Fruit fly (Drosophila melanogaster): ENCODE measurements around the gene nero.
A peak's percentile ranks its signal among the peaks of the same experiment; 100 is the strongest.

Gene nero

dm6 chr3R:31744044-31744652, 3.2 kb downstream of the nero start, which contains the start of gene CG1896 (continued):
- TF ChIP-seq luna (GFP tag; optimal IDR thresholded peaks at IDR 0.05): no peak
- TF ChIP-seq CG3281 (GFP tag; optimal IDR thresholded peaks at IDR 0.05): peak; percentile 39
- no peak for TF ChIP-seq insv (GFP tag; optimal IDR thresholded peaks at IDR 0.05)
- TF ChIP-seq CG14860 (GFP tag; IDR thresholded peaks at IDR 0.05; ENCODE audit: partially characterized antibody): no peak
- peak; percentile 78; the same call in 1 of the 2 replicates for TF ChIP-seq ttk (GFP tag; IDR thresholded peaks at IDR 0.05)
- TF ChIP-seq dimm (GFP tag; IDR thresholded peaks at IDR 0.05): no peak
- no peak for TF ChIP-seq Bdp1 (GFP tag; optimal IDR thresholded peaks at IDR 0.05)
- peak; percentile 54 for TF ChIP-seq caup (GFP tag; optimal IDR thresholded peaks at IDR 0.05; ENCODE audit: severe bottlenecking)
- TF ChIP-seq bbx (GFP tag; IDR thresholded peaks at IDR 0.05; ENCODE audit: partially characterized antibody): 0 out of 2 replicates have a peak, but pooled peaks have one; percentile 14
- no peak for TF ChIP-seq Sin3A (optimal IDR thresholded peaks at IDR 0.05)
- no peak for TF ChIP-seq CG11696 (GFP tag; IDR thresholded peaks at IDR 0.05)
- no peak for TF ChIP-seq sna (GFP tag; IDR thresholded peaks at IDR 0.05; ENCODE audit: partially characterized antibody)
- TF ChIP-seq HHEX (GFP tag; optimal IDR thresholded peaks at IDR 0.05): no peak
- peak; percentile 47; the same call in 1 of the 2 replicates for TF ChIP-seq ap (GFP tag; IDR thresholded peaks at IDR 0.05)
- TF ChIP-seq CG6765 (GFP tag; optimal IDR thresholded peaks at IDR 0.05): no peak
- TF ChIP-seq chn (GFP tag; optimal IDR thresholded peaks at IDR 0.05): no peak
- TF ChIP-seq oc (tag; optimal IDR thresholded peaks at IDR 0.05): peak; percentile 1
- TF ChIP-seq CG2199 (GFP tag; IDR thresholded peaks at IDR 0.05): no peak
- TF ChIP-seq CG7963 (GFP tag; IDR thresholded peaks at IDR 0.05; ENCODE audit: partially characterized antibody): no peak
- no peak for TF ChIP-seq en (GFP tag; optimal IDR thresholded peaks at IDR 0.05)
- TF ChIP-seq CG18599 (GFP tag; optimal IDR thresholded peaks at IDR 0.05): peak; percentile 62
- peak; percentile 52 for TF ChIP-seq NfI (GFP tag; optimal IDR thresholded peaks at IDR 0.05)
- TF ChIP-seq Eip74EF (GFP tag; optimal IDR thresholded peaks at IDR 0.05): no peak
- TF ChIP-seq CG32532 (GFP tag; IDR thresholded peaks at IDR 0.05): peak; percentile 41; the same call in 1 of the 2 replicates
- peak; percentile 6 for TF ChIP-seq ATbp (GFP tag; optimal IDR thresholded peaks at IDR 0.05)
- no peak for TF ChIP-seq pho (GFP tag; optimal IDR thresholded peaks at IDR 0.05)
- TF ChIP-seq run (tag; optimal IDR thresholded peaks at IDR 0.05): no peak
- no peak for TF ChIP-seq Hr78 (GFP tag; optimal IDR thresholded peaks at IDR 0.05)
- TF ChIP-seq CG12236 (GFP tag; optimal IDR thresholded peaks at IDR 0.05): no peak
- no peak for TF ChIP-seq p53 (GFP tag; optimal IDR thresholded peaks at IDR 0.05)
- TF ChIP-seq Dek (tag; optimal IDR thresholded peaks at IDR 0.05): peak; percentile 6
- TF ChIP-seq H2.0 (GFP tag; IDR thresholded peaks at IDR 0.05): no peak
- peak; percentile 45 for TF ChIP-seq MESR4 (GFP tag; optimal IDR thresholded peaks at IDR 0.05)
- TF ChIP-seq CrebB (tag; optimal IDR thresholded peaks at IDR 0.05): no peak
- no peak for TF ChIP-seq CG3995 (GFP tag; optimal IDR thresholded peaks at IDR 0.05)
- peak; percentile 7 for TF ChIP-seq bcd (GFP tag; optimal IDR thresholded peaks at IDR 0.05)
- no peak for TF ChIP-seq Hsf (GFP tag; optimal IDR thresholded peaks at IDR 0.05)
- TF ChIP-seq ranshi (GFP tag; IDR thresholded peaks at IDR 0.05): peak; percentile 48
- no peak for TF ChIP-seq zfh2 (GFP tag; optimal IDR thresholded peaks at IDR 0.05)
- no peak for TF ChIP-seq fd64A (GFP tag; optimal IDR thresholded peaks at IDR 0.05)
- peak; percentile 54 for TF ChIP-seq CG10366 (GFP tag; IDR thresholded peaks at IDR 0.05)
- no peak for TF ChIP-seq z (GFP tag; IDR thresholded peaks at IDR 0.05)
- peak in 1 of 2 experiments; percentile 52 for TF ChIP-seq bsh (GFP tag; optimal IDR thresholded peaks at IDR 0.05)
- TF ChIP-seq CG1233 (GFP tag; optimal IDR thresholded peaks at IDR 0.05): peak; percentile 39
- TF ChIP-seq sim (GFP tag; IDR thresholded peaks at IDR 0.05): no peak
- TF ChIP-seq CG31365 (tag; optimal IDR thresholded peaks at IDR 0.05): no peak
- no peak for TF ChIP-seq ara (GFP tag; IDR thresholded peaks at IDR 0.05)
- TF ChIP-seq CG12659 (GFP tag; optimal IDR thresholded peaks at IDR 0.05): peak; percentile 48
- peak; percentile 25 for TF ChIP-seq CG12104 (GFP tag; optimal IDR thresholded peaks at IDR 0.05)
- no peak for TF ChIP-seq Usf (GFP tag; optimal IDR thresholded peaks at IDR 0.05)
